Fruit fly (Drosophila melanogaster) whole organism, adult: Measurements from ENCODE around the gene CG7560.

Experiments
- CG11617 ChIP-seq: fragments of 200-800 bp; sonication (Bioruptor generic); optimal IDR thresholded peaks from 2 replicates; lab custom pipeline; 2017; ENCODE audit warnings: mild to moderate bottlenecking, missing biosample characterization, missing genetic modification reagents, missing genetic modification characterization
- CG33017 ChIP-seq: fragments of 200-800 bp; sonication (Bioruptor generic); optimal IDR thresholded peaks from 2 replicates; lab custom pipeline; 2018; ENCODE audit warnings: missing biosample characterization, mild to moderate bottlenecking, missing genetic modification characterization, moderate library complexity
- CG7045 ChIP-seq: fragments of 200-800 bp; sonication (Bioruptor generic); optimal IDR thresholded peaks from 2 replicates; lab custom pipeline; 2017; ENCODE audit warnings: missing biosample characterization, mild to moderate bottlenecking, missing genetic modification characterization
- CG7101 ChIP-seq: fragments of 200-800 bp; sonication (Bioruptor generic); optimal IDR thresholded peaks from 2 replicates; lab custom pipeline; 2018; ENCODE audit warnings: missing biosample characterization, mild to moderate bottlenecking, missing genetic modification characterization, moderate library complexity
- kay ChIP-seq: fragments of 200-800 bp; sonication (Bioruptor generic); peaks from one replicate; lab custom pipeline; 2016; ENCODE audit warnings: missing biosample characterization, missing genetic modification characterization, borderline replicate concordance
- ovo ChIP-seq: fragments of 200-800 bp; sonication (Bioruptor generic); optimal IDR thresholded peaks from 2 replicates; lab custom pipeline; 2016; ENCODE audit warnings: missing biosample characterization, missing genetic modification characterization
- pad ChIP-seq: fragments of 200-800 bp; sonication (Bioruptor generic); optimal IDR thresholded peaks from 3 replicates; lab custom pipeline; 2017; ENCODE audit warnings: missing biosample characterization, missing genetic modification characterization, mild to moderate bottlenecking, moderate library complexity, missing genetic modification reagents
- tj ChIP-seq: fragments of 200-800 bp; sonication (Bioruptor generic); optimal IDR thresholded peaks from 3 replicates; lab custom pipeline; 2017; ENCODE audit warnings: missing biosample characterization, mild to moderate bottlenecking, missing genetic modification characterization, moderate library complexity

dm6 chr3L:11407202-11407829 lies 17.6 kb upstream of the CG7560 start:
- no peak for TF ChIP-seq pad (GFP tag; lab: Kevin White, UChicago)
- TF ChIP-seq tj (GFP tag; lab: Kevin White, UChicago), result no peak
- TF ChIP-seq CG7045 (GFP tag; lab: Kevin White, UChicago), result no peak
- TF ChIP-seq CG33017 (tag; lab: Kevin White, UChicago), result no peak
- TF ChIP-seq ovo (GFP tag; lab: Kevin White, UChicago), result no peak
- no peak for TF ChIP-seq CG7101 (tag; lab: Kevin White, UChicago)
- no peak for TF ChIP-seq CG11617 (GFP tag; lab: Kevin White, UChicago)
- TF ChIP-seq kay (GFP tag; lab: Kevin White, UChicago), result no peak
